Worm (Caenorhabditis elegans) whole organism, L1 larva: Measurements from ENCODE around the gene K08D12.3.

ENCODE experiments used
- C04F5.9 ChIP-seq: sonication (generic microtip); optimal IDR thresholded peaks from 2 replicates; lab custom pipeline; 2016; ENCODE audit warnings: missing genetic modification characterization, missing compliant biosample characterization
- C34B4.2 ChIP-seq: sonication (generic microtip); optimal IDR thresholded peaks from 2 replicates; lab custom pipeline; 2017; ENCODE audit warnings: mild to moderate bottlenecking, missing genetic modification characterization, missing compliant biosample characterization
- aly-2 ChIP-seq: fragments of 150-350 bp; optimal IDR thresholded peaks from 2 replicates; lab custom pipeline; 2014; ENCODE audit warnings: missing biosample characterization, missing genetic modification characterization
- ceh-8 ChIP-seq: fragments of 200-800 bp; sonication (Bioruptor generic); optimal IDR thresholded peaks from 2 replicates; lab custom pipeline; 2018; ENCODE audit warnings: mild to moderate bottlenecking, missing genetic modification characterization, moderate library complexity, missing compliant biosample characterization
- ceh-90 ChIP-seq: sonication (generic microtip); optimal IDR thresholded peaks from 2 replicates; lab custom pipeline; 2016; ENCODE audit warnings: missing genetic modification characterization, missing compliant biosample characterization
- dsc-1 ChIP-seq: sonication (generic microtip); optimal IDR thresholded peaks from 2 replicates; lab custom pipeline; 2016; ENCODE audit warnings: mild to moderate bottlenecking, missing genetic modification characterization, missing compliant biosample characterization
- egl-13 ChIP-seq: sonication (generic microtip); optimal IDR thresholded peaks from 2 replicates; lab custom pipeline; 2016; ENCODE audit warnings: missing genotype, missing genetic modification reagents, missing genetic modification characterization, missing compliant biosample characterization
- egl-27 ChIP-seq, 2 experiments: fragments of 150-350 bp in 1 of 2; sonication (generic microtip); optimal IDR thresholded peaks; 3 replicates each; lab custom pipeline; 2017 to 2018; ENCODE audit warnings: missing biosample characterization in 2 of 2, missing genetic modification characterization in 2 of 2, missing genetic modification reagents in 2 of 2
- elt-2 ChIP-seq: sonication (generic microtip); optimal IDR thresholded peaks from 2 replicates; lab custom pipeline; 2016; ENCODE audit warnings: missing genetic modification characterization, mild to moderate bottlenecking, inconsistent platforms, missing compliant biosample characterization, missing genetic modification reagents
- fkh-10 ChIP-seq: sonication (generic microtip); optimal IDR thresholded peaks from 2 replicates; lab custom pipeline; 2017; ENCODE audit warnings: missing biosample characterization, missing genetic modification reagents, missing genetic modification characterization
- fkh-4 ChIP-seq: sonication (generic microtip); optimal IDR thresholded peaks from 2 replicates; lab custom pipeline; 2016; ENCODE audit warnings: missing compliant biosample characterization, missing genetic modification characterization, borderline replicate concordance
- fkh-8 ChIP-seq: sonication (generic microtip); optimal IDR thresholded peaks from 2 replicates; lab custom pipeline; 2016; ENCODE audit warnings: mild to moderate bottlenecking, missing genetic modification characterization, missing compliant biosample characterization
- hpl-2 ChIP-seq: fragments of 150-350 bp; optimal IDR thresholded peaks from 2 replicates; lab custom pipeline; 2014; ENCODE audit warnings: missing biosample characterization, missing genetic modification reagents, missing genetic modification characterization
- isw-1 ChIP-seq: fragments of 200-800 bp; sonication (Bioruptor generic); IDR thresholded peaks from 2 replicates; pipeline ENCODE4 v1.3.6; 2022; ENCODE audit warnings: missing genetic modification characterization, missing compliant biosample characterization
- lin-14 ChIP-seq: fragments of 200-800 bp; sonication (Bioruptor generic); optimal IDR thresholded peaks from 2 replicates; lab custom pipeline; 2018; ENCODE audit warnings: mild to moderate bottlenecking, missing genetic modification characterization, moderate library complexity, missing compliant biosample characterization
- lin-35 ChIP-seq, 2 experiments: fragments of 150-350 bp; optimal IDR thresholded peaks; 2 replicates each; lab custom pipeline; 2014; ENCODE audit warnings: missing biosample characterization in 2 of 2, missing genetic modification characterization in 2 of 2, missing genetic modification reagents in 2 of 2
- lir-3 ChIP-seq: sonication (generic microtip); optimal IDR thresholded peaks from 2 replicates; lab custom pipeline; 2016; ENCODE audit warnings: mild to moderate bottlenecking, missing genetic modification characterization, moderate library complexity, missing compliant biosample characterization; ENCODE audit not compliant: poor library complexity
- mep-1 ChIP-seq: fragments of 150-350 bp; optimal IDR thresholded peaks from 2 replicates; lab custom pipeline; 2014; ENCODE audit warnings: missing biosample characterization, missing genetic modification characterization
- nhr-19 ChIP-seq: fragments of 200-800 bp; sonication (Bioruptor generic); conservative IDR thresholded peaks from 2 replicates; pipeline ENCODE4 v1.3.6; 2022; ENCODE audit warnings: missing genetic modification characterization, missing compliant biosample characterization
- nhr-20 ChIP-seq: sonication (generic microtip); optimal IDR thresholded peaks from 2 replicates; lab custom pipeline; 2016; ENCODE audit warnings: mild to moderate bottlenecking, missing genetic modification characterization, missing compliant biosample characterization
- nhr-237 ChIP-seq: fragments of 150-350 bp; optimal IDR thresholded peaks from 2 replicates; lab custom pipeline; 2014; ENCODE audit warnings: missing biosample characterization, missing genetic modification characterization
- nhr-28 ChIP-seq: fragments of 150-350 bp; optimal IDR thresholded peaks from 2 replicates; lab custom pipeline; 2014; ENCODE audit warnings: missing biosample characterization, missing genetic modification characterization
- nhr-71 ChIP-seq: sonication (generic microtip); optimal IDR thresholded peaks from 2 replicates; lab custom pipeline; 2016; ENCODE audit warnings: mild to moderate bottlenecking, missing genetic modification characterization, moderate library complexity, missing compliant biosample characterization
- nhr-77 ChIP-seq: fragments of 150-350 bp; optimal IDR thresholded peaks from 2 replicates; lab custom pipeline; 2014; ENCODE audit warnings: missing biosample characterization, missing genetic modification characterization
- nhr-84 ChIP-seq: sonication (generic microtip); optimal IDR thresholded peaks from 2 replicates; lab custom pipeline; 2017; ENCODE audit warnings: missing biosample characterization, missing genetic modification characterization
- rnt-1 ChIP-seq: sonication (generic microtip); optimal IDR thresholded peaks from 2 replicates; lab custom pipeline; 2016; ENCODE audit warnings: mild to moderate bottlenecking, missing genetic modification characterization, moderate library complexity, missing compliant biosample characterization
- snpc-4 ChIP-seq: fragments of 150-350 bp; optimal IDR thresholded peaks from 2 replicates; lab custom pipeline; 2014; ENCODE audit warnings: missing biosample characterization, missing genetic modification characterization
- sox-4 ChIP-seq: sonication (generic microtip); optimal IDR thresholded peaks from 2 replicates; lab custom pipeline; 2016; ENCODE audit warnings: missing genetic modification characterization, missing compliant biosample characterization
- sup-37 ChIP-seq: fragments of 200-800 bp; sonication (Bioruptor generic); optimal IDR thresholded peaks from 2 replicates; lab custom pipeline; 2018; ENCODE audit warnings: mild to moderate bottlenecking, missing genetic modification characterization, missing compliant biosample characterization
- unc-62 ChIP-seq: fragments of 150-350 bp; optimal IDR thresholded peaks from 2 replicates; lab custom pipeline; 2014; ENCODE audit warnings: missing biosample characterization, missing genetic modification reagents, missing genetic modification characterization
- unc-86 ChIP-seq: sonication (generic microtip); optimal IDR thresholded peaks from 2 replicates; lab custom pipeline; 2016; ENCODE audit warnings: missing genetic modification characterization, missing compliant biosample characterization
- unc-98 ChIP-seq: fragments of 200-800 bp; sonication (Bioruptor generic); IDR thresholded peaks from 2 replicates; pipeline ENCODE4 v1.3.6; 2022; ENCODE audit warnings: missing genetic modification characterization, missing compliant biosample characterization
- vab-15 ChIP-seq: sonication (generic microtip); optimal IDR thresholded peaks from 2 replicates; lab custom pipeline; 2017; ENCODE audit warnings: missing genotype, mild to moderate bottlenecking, missing genetic modification characterization, missing compliant biosample characterization
- zag-1 ChIP-seq: fragments of 150-350 bp; optimal IDR thresholded peaks from 2 replicates; lab custom pipeline; 2014; ENCODE audit warnings: missing biosample characterization, missing genetic modification characterization
- zip-4 ChIP-seq: fragments of 200-800 bp; sonication (Bioruptor generic); optimal IDR thresholded peaks from 2 replicates; lab custom pipeline; 2018; ENCODE audit warnings: mild to moderate bottlenecking, missing genetic modification characterization, moderate library complexity, missing compliant biosample characterization
- ztf-11 ChIP-seq, 2 experiments: sonication (generic microtip); optimal IDR thresholded peaks; 2 replicates each; lab custom pipeline; 2016 to 2017; ENCODE audit warnings: missing genetic modification characterization in 2 of 2, missing biosample characterization in 1 of 2, missing compliant biosample characterization in 1 of 2

The K08D12.3 gene

DNA sequence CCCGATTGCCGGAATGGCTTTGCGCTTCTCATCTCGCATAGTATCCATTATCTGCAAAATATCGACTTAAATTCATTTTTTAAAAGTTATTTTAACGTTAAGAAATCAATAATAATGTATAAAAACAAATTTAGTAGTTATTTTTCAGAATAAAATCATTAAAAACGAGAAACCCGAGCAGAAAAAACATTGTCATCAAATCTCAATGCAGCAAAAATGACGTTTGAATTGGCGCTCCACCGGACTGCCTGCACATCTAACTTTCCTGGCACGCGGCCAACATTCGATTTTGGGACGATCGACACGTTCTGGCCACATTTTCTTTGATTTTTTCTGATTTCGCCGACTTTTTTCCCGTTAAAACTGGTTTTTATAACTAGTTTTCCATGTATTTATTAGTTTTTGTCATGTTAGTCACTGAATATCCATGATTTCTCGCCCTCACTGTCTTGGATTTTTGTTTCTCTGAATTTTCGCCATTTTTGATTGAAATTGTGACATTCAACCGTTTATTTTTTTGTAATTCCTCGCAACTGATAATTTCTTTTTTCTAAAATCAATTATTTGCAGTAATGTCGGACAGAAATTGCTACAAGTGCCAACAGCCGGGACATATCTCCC lies at the start of gene K08D12.3, which contains the start of gene pbs-1 (continued):
- TF ChIP-seq snpc-4, result peak; percentile 52
- peak; percentile 89 for TF ChIP-seq rnt-1 (tag; lab: Kevin White, UChicago)
- TF ChIP-seq unc-98, result no peak; the same call in 1 of the 2 replicates
- TF ChIP-seq lin-14 (GFP tag; lab: Kevin White, UChicago), result peak; percentile 88
- TF ChIP-seq nhr-71 (tag; lab: Kevin White, UChicago), result peak; percentile 90
- TF ChIP-seq elt-2, result peak; percentile 33
- peak; percentile 88 for TF ChIP-seq nhr-19 (GFP tag; lab: Robert Waterston, UW)
- no peak for TF ChIP-seq vab-15 (tag; lab: Kevin White, UChicago)
- peak; percentile 21 for TF ChIP-seq hpl-2 (GFP tag; lab: Kevin White, UChicago)
- peak; percentile 89 for TF ChIP-seq mep-1 (tag; lab: Kevin White, UChicago)
- TF ChIP-seq nhr-77 (tag; lab: Kevin White, UChicago), result peak; percentile 58
- TF ChIP-seq nhr-20 (tag; lab: Kevin White, UChicago), result peak; percentile 81
- TF ChIP-seq fkh-8 (tag; lab: Kevin White, UChicago), result peak; percentile 71
- TF ChIP-seq fkh-10 (GFP tag; lab: Kevin White, UChicago), result peak; percentile 6
- TF ChIP-seq dsc-1 (tag; lab: Kevin White, UChicago), result peak; percentile 73
- TF ChIP-seq egl-13 (tag; lab: Kevin White, UChicago), result peak; percentile 60
- TF ChIP-seq isw-1 (GFP tag; lab: Robert Waterston, UW), result peak; percentile 63
- TF ChIP-seq unc-62 (GFP tag; lab: Kevin White, UChicago), result no peak
- peak; percentile 55 for TF ChIP-seq aly-2
- peak; percentile 42 for TF ChIP-seq zip-4 (GFP tag; lab: Kevin White, UChicago)
- no peak for TF ChIP-seq nhr-84
- TF ChIP-seq lin-35 (GFP tag; optimal IDR thresholded peaks at IDR 0.05; lab: Kevin White, UChicago), result peak; percentile 94 to 95
- no peak for TF ChIP-seq sup-37 (GFP tag; lab: Kevin White, UChicago)

DNA sequence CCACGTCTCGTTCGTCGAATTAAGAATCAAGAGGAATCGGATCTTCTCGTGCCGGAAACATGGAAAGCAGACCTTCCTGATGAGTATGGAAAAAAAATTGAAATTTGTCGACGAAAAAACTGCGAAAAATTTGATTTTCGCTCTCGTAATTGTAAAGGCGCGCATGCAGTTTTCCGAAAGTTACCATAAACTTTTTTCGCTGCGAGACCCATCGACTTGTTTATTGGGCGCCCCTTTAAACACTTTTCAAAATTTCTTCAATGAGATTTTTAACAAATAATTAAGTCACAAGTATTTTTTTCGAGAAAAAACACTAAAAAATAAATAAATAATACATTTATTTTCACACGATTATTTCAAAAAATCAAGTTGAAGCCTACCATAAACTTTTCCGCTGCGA lies 49.3 kb upstream of the K08D12.3 start:
- no peak for TF ChIP-seq egl-27 (tag; optimal IDR thresholded peaks at IDR 0.05; lab: Kevin White, UChicago)
- TF ChIP-seq zag-1 (tag; lab: Kevin White, UChicago), result no peak
- no peak for TF ChIP-seq zip-4 (GFP tag; lab: Kevin White, UChicago)
- TF ChIP-seq unc-62 (GFP tag; lab: Kevin White, UChicago), result no peak
- no peak for TF ChIP-seq nhr-237 (tag; lab: Kevin White, UChicago)
- TF ChIP-seq C34B4.2, result no peak
- no peak for TF ChIP-seq sox-4 (tag; lab: Kevin White, UChicago)
- no peak for TF ChIP-seq aly-2
- TF ChIP-seq snpc-4, result no peak
- no peak for TF ChIP-seq ceh-8 (GFP tag; lab: Kevin White, UChicago)
- TF ChIP-seq nhr-28 (tag; lab: Kevin White, UChicago), result no peak
- no peak for TF ChIP-seq ztf-11 (tag; optimal IDR thresholded peaks at IDR 0.05; lab: Kevin White, UChicago)
- TF ChIP-seq ceh-90 (tag; lab: Kevin White, UChicago), result no peak
- TF ChIP-seq C04F5.9, result no peak
- no peak for TF ChIP-seq nhr-71 (tag; lab: Kevin White, UChicago)
- no peak for TF ChIP-seq nhr-84

DNA sequence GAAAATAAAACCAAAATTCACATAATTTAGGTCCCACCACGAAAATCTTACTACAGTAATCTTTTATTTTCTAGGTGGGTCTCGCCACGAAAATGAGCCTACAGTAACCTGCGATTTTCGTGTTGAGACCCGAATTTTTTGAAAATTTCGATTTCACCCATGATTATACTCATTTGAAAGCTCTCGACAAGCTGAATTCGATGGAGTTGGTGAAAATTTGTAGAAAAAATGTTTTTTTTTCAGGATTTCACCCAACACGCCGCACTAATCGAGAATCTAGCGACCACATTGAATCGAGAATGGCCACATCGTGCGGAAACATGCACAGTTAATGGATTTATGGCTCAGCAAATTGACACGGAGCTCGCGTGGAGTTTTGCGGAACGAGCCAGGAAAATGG lies 47.2 kb upstream of the K08D12.3 start:
- TF ChIP-seq lir-3 (tag; lab: Kevin White, UChicago) (no peak), elt-2 (no peak), fkh-4 (tag; lab: Kevin White, UChicago) (no peak), nhr-19 (GFP tag; lab: Robert Waterston, UW) (no peak), unc-86 (no peak), nhr-20 (tag; lab: Kevin White, UChicago) (no peak), zip-4 (GFP tag; lab: Kevin White, UChicago) (no peak)
